Fruit fly (Drosophila melanogaster): ENCODE measurements around the gene Arp2.

Arp2 gene

dm6 chrX:16583730-16584129 lies 30.0 kb upstream of the Arp2 start:
- TF ChIP-seq dsf (GFP tag; optimal IDR thresholded peaks at IDR 0.05; ENCODE audit: borderline replicate concordance) = no peak
- TF ChIP-seq Hnf4 (GFP tag; optimal IDR thresholded peaks at IDR 0.05) = no peak
- no peak for TF ChIP-seq Vsx2 (GFP tag; optimal IDR thresholded peaks at IDR 0.05; ENCODE audit: partially characterized antibody)
- no peak for TF ChIP-seq dmrt93B (GFP tag; optimal IDR thresholded peaks at IDR 0.05)
- TF ChIP-seq Dfd (GFP tag; optimal IDR thresholded peaks at IDR 0.05) = no peak
- no peak for TF ChIP-seq OdsH (GFP tag; optimal IDR thresholded peaks at IDR 0.05)
- no peak for TF ChIP-seq Sp1 (GFP tag; optimal IDR thresholded peaks at IDR 0.05)
- no peak for TF ChIP-seq sage (GFP tag; optimal IDR thresholded peaks at IDR 0.05)
- TF ChIP-seq CG32264 (GFP tag; optimal IDR thresholded peaks at IDR 0.05) = no peak
- TF ChIP-seq jim (GFP tag; optimal IDR thresholded peaks at IDR 0.05) = no peak
- no peak for TF ChIP-seq woc (GFP tag; optimal IDR thresholded peaks at IDR 0.05)

dm6 chrX:16582145-16582544 lies 28.4 kb upstream of the Arp2 start:
- no peak for TF ChIP-seq dmrt93B (GFP tag; optimal IDR thresholded peaks at IDR 0.05)
- no peak for TF ChIP-seq Abd-B (GFP tag; optimal IDR thresholded peaks at IDR 0.05)
- peak; percentile 37 for TF ChIP-seq Hr83 (GFP tag; optimal IDR thresholded peaks at IDR 0.05; ENCODE audit: poor library complexity, severe bottlenecking)
- no peak for TF ChIP-seq br (GFP tag; optimal IDR thresholded peaks at IDR 0.05)

dm6 chrX:16581703-16582102 lies 27.9 kb upstream of the Arp2 start:
- TF ChIP-seq ey (GFP tag; optimal IDR thresholded peaks at IDR 0.05) = peak; percentile 1
- no peak for TF ChIP-seq usp (GFP tag; optimal IDR thresholded peaks at IDR 0.05)

- TF ChIP-seq foxo (GFP tag; optimal IDR thresholded peaks at IDR 0.05) = peak in 1 of 2 experiments; percentile 15
- peak; percentile 15 for TF ChIP-seq sv (GFP tag; optimal IDR thresholded peaks at IDR 0.05)
- TF ChIP-seq Sp1 (GFP tag; optimal IDR thresholded peaks at IDR 0.05) = peak; percentile 25
- TF ChIP-seq N (GFP tag; optimal IDR thresholded peaks at IDR 0.05) = no peak
- TF ChIP-seq HLH106 (tag; optimal IDR thresholded peaks at IDR 0.05) = peak; percentile 26
- TF ChIP-seq brk (GFP tag; optimal IDR thresholded peaks at IDR 0.05) = no peak
- TF ChIP-seq Vsx2 (GFP tag; optimal IDR thresholded peaks at IDR 0.05; ENCODE audit: partially characterized antibody) = no peak
- TF ChIP-seq fru (GFP tag; optimal IDR thresholded peaks at IDR 0.05) = peak; percentile 20
These were observed 26.2 kb upstream of the Arp2 start for dm6 chrX:16579978-16580377.

- TF ChIP-seq dl (GFP tag; optimal IDR thresholded peaks at IDR 0.05; ENCODE audit: insufficient read depth in 1 of 2, partially characterized antibody in 2 of 2) = no peak
- peak; percentile 93 for TF ChIP-seq Dfd (GFP tag; optimal IDR thresholded peaks at IDR 0.05)
These were observed 21.3 kb upstream of the Arp2 start for dm6 chrX:16575097-16575496.

dm6 chrX:16574114-16574513 lies 20.3 kb upstream of the Arp2 start:
- TF ChIP-seq woc (GFP tag; optimal IDR thresholded peaks at IDR 0.05) (no peak), pan (optimal IDR thresholded peaks at IDR 0.05) (no peak), brk (GFP tag; optimal IDR thresholded peaks at IDR 0.05) (no peak), usp (GFP tag; optimal IDR thresholded peaks at IDR 0.05) (no peak), lola (GFP tag; optimal IDR thresholded peaks at IDR 0.05) (no peak), tai (GFP tag; optimal IDR thresholded peaks at IDR 0.05) (no peak), OdsH (GFP tag; optimal IDR thresholded peaks at IDR 0.05) (no peak)

dm6 chrX:16573659-16574058 lies 19.9 kb upstream of the Arp2 start:
- peak; percentile 26 for TF ChIP-seq fru (GFP tag; optimal IDR thresholded peaks at IDR 0.05)
- peak in 1 of 2 experiments; percentile 46 for TF ChIP-seq foxo (GFP tag; optimal IDR thresholded peaks at IDR 0.05)
- peak; percentile 14 for TF ChIP-seq br (GFP tag; optimal IDR thresholded peaks at IDR 0.05)
- TF ChIP-seq OdsH (GFP tag; optimal IDR thresholded peaks at IDR 0.05) = peak; percentile 50
- no peak for TF ChIP-seq Hr78 (GFP tag; optimal IDR thresholded peaks at IDR 0.05)
- TF ChIP-seq GATAd (GFP tag; optimal IDR thresholded peaks at IDR 0.05) = no peak
- no peak for TF ChIP-seq CrebA (GFP tag; optimal IDR thresholded peaks at IDR 0.05; ENCODE audit: borderline replicate concordance)
- no peak for TF ChIP-seq N (GFP tag; optimal IDR thresholded peaks at IDR 0.05)
- no peak for TF ChIP-seq sv (GFP tag; optimal IDR thresholded peaks at IDR 0.05)
- peak; percentile 29 for TF ChIP-seq h (GFP tag; optimal IDR thresholded peaks at IDR 0.05)
- TF ChIP-seq CG32264 (GFP tag; optimal IDR thresholded peaks at IDR 0.05) = no peak
- no peak for TF ChIP-seq Dfd (GFP tag; optimal IDR thresholded peaks at IDR 0.05)
- TF ChIP-seq Rel (GFP tag; optimal IDR thresholded peaks at IDR 0.05) = no peak
- no peak for TF ChIP-seq Rel (tag; optimal IDR thresholded peaks at IDR 0.05)
- TF ChIP-seq Jra (GFP tag; optimal IDR thresholded peaks at IDR 0.05) = peak; percentile 9
- TF ChIP-seq Hnf4 (GFP tag; optimal IDR thresholded peaks at IDR 0.05) = peak; percentile 23
- TF ChIP-seq Mio (GFP tag; optimal IDR thresholded peaks at IDR 0.05) = no peak
- no peak for TF ChIP-seq woc (GFP tag; optimal IDR thresholded peaks at IDR 0.05)
- TF ChIP-seq HLH106 (tag; optimal IDR thresholded peaks at IDR 0.05) = no peak
- TF ChIP-seq rgr (GFP tag; optimal IDR thresholded peaks at IDR 0.05) = peak; percentile 55
- TF ChIP-seq Myc (optimal IDR thresholded peaks at IDR 0.05) = no peak
- TF ChIP-seq tai (GFP tag; optimal IDR thresholded peaks at IDR 0.05) = no peak
- TF ChIP-seq dsf (GFP tag; optimal IDR thresholded peaks at IDR 0.05; ENCODE audit: borderline replicate concordance) = no peak
